Worm (Caenorhabditis elegans): ENCODE measurements around the gene F22H10.3.

ce11 chrX:16689852-16690473 is 12.5 kb upstream of the F22H10.3 start:
- no peak for TF ChIP-seq hrde-1 (tag; optimal IDR thresholded peaks at IDR 0.05; ENCODE audit: borderline replicate concordance)
- TF ChIP-seq let-607 (tag; optimal IDR thresholded peaks at IDR 0.05), result no peak
- TF ChIP-seq mcd-1 (GFP tag; IDR thresholded peaks at IDR 0.05), result no peak
- no peak for TF ChIP-seq Y53F4B.3 (GFP tag; IDR thresholded peaks at IDR 0.05)
- no peak for TF ChIP-seq F49E8.2 (tag; optimal IDR thresholded peaks at IDR 0.05; ENCODE audit: insufficient read depth)
- no peak for TF ChIP-seq pha-4 (tag; optimal IDR thresholded peaks at IDR 0.05)
- peak; percentile 39 for TF ChIP-seq somi-1 (GFP tag; optimal IDR thresholded peaks at IDR 0.05)
- peak; percentile 58; the same call in 1 of the 2 replicates for TF ChIP-seq nfyb-1 (GFP tag; IDR thresholded peaks at IDR 0.05)
- TF ChIP-seq snpc-4 (GFP tag; optimal IDR thresholded peaks at IDR 0.05), result peak; percentile 40
- TF ChIP-seq snpc-4 (tag; optimal IDR thresholded peaks at IDR 0.05), result peak in 1 of 4 experiments; percentile 62
- no peak for TF ChIP-seq attf-3 (GFP tag; conservative IDR thresholded peaks at IDR 0.05)
